Worm (Caenorhabditis elegans): Measurements from ENCODE around the gene Y41E3.7.

- TF ChIP-seq him-1 (tag; optimal IDR thresholded peaks at IDR 0.05) (peak; percentile 10), W03F9.2 (tag; optimal IDR thresholded peaks at IDR 0.05) (no peak), dao-5 (tag; optimal IDR thresholded peaks at IDR 0.05) (no peak)
Measured at ce11 chrIV:15020958-15021357, 7.1 kb downstream of the Y41E3.7 start.

Measured in whole organism, L4/young adult.